Fruit fly (Drosophila melanogaster): Measurements from ENCODE around the gene CG7246.

CG7246 gene

DNA sequence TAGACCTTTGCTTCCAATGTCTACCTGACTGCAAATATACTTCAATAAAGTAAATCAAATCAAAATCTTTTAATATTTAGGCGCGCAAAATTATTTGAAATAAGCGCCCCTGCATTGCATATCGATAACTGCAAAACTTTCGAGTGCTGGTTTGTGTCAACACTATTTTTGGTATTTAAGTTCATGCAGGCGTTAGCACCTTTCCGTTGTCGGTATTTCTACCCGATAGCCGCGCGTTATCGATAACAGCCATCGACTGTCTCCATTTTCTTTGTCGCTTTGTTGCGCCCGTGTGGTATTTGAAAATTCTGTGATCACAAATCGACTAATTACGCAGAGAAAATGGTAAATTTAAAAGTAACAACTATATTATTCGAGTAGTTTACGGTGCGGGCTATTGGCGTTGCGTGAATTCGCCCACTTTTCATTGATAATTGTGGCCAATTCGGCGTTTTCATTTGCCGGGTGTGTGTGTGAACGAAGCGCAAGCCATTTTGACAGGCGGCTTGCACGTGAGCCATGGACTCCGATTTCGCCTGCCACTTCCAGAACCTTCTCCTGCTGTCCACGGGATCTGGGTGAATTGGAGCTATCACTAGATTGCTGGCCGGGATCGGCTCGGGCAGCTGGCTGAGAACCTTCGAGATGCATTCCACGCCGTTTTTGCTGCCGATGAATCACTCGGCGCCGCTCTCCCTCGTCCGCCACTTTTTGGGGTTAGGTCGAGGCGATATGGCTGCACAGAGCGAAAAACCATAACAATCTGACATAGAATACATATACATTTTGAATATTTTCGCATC is 8.6 kb upstream of the CG7246 start, which contains the start of gene CCT2 (continued):
- TF ChIP-seq HHEX (GFP tag; optimal IDR thresholded peaks at IDR 0.05) (no peak), Hr51 (GFP tag; optimal IDR thresholded peaks at IDR 0.05) (no peak), psq (GFP tag; optimal IDR thresholded peaks at IDR 0.05) (no peak), tx (GFP tag; optimal IDR thresholded peaks at IDR 0.05) (no peak), shn (GFP tag; optimal IDR thresholded peaks at IDR 0.05) (no peak), kay (GFP tag; optimal IDR thresholded peaks at IDR 0.05) (peak; percentile 67), CG11093 (GFP tag; IDR thresholded peaks at IDR 0.05) (no peak), Stat92E (GFP tag; optimal IDR thresholded peaks at IDR 0.05) (no peak), CG15514 (GFP tag; optimal IDR thresholded peaks at IDR 0.05) (peak; percentile 63), Blimp-1 (GFP tag; optimal IDR thresholded peaks at IDR 0.05) (no peak), CG6254 (GFP tag; optimal IDR thresholded peaks at IDR 0.05) (no peak), CG11504 (tag; optimal IDR thresholded peaks at IDR 0.05) (no peak), CG18011 (GFP tag; optimal IDR thresholded peaks at IDR 0.05) (no peak), sima (GFP tag; optimal IDR thresholded peaks at IDR 0.05) (no peak), pho (GFP tag; optimal IDR thresholded peaks at IDR 0.05) (no peak), lmd (GFP tag; IDR thresholded peaks at IDR 0.05) (no peak), CG7786 (GFP tag; optimal IDR thresholded peaks at IDR 0.05) (no peak), Xrp1 (GFP tag; IDR thresholded peaks at IDR 0.05) (no peak), HLH4C (GFP tag; IDR thresholded peaks at IDR 0.05; ENCODE audit: partially characterized antibody) (peak; percentile 76), disco-r (GFP tag; optimal IDR thresholded peaks at IDR 0.05) (no peak), CG10321 (GFP tag; IDR thresholded peaks at IDR 0.05) (no peak), CG3281 (GFP tag; optimal IDR thresholded peaks at IDR 0.05) (no peak), CG17912 (GFP tag; optimal IDR thresholded peaks at IDR 0.05) (no peak), CG12299 (tag; optimal IDR thresholded peaks at IDR 0.05) (no peak), ATbp (GFP tag; optimal IDR thresholded peaks at IDR 0.05) (no peak), D19A (tag; optimal IDR thresholded peaks at IDR 0.05) (no peak), Sin3A (optimal IDR thresholded peaks at IDR 0.05) (peak; percentile 26), gro (GFP tag; optimal IDR thresholded peaks at IDR 0.05) (no peak), caup (GFP tag; optimal IDR thresholded peaks at IDR 0.05; ENCODE audit: severe bottlenecking) (no peak), CG15601 (tag; optimal IDR thresholded peaks at IDR 0.05) (no peak), CG12236 (GFP tag; optimal IDR thresholded peaks at IDR 0.05) (no peak), CG9797 (GFP tag; optimal IDR thresholded peaks at IDR 0.05) (peak; percentile 94), Sry-β (GFP tag; optimal IDR thresholded peaks at IDR 0.05) (no peak), CG13424 (tag; optimal IDR thresholded peaks at IDR 0.05) (no peak), ara (GFP tag; IDR thresholded peaks at IDR 0.05) (no peak), kah (GFP tag; optimal IDR thresholded peaks at IDR 0.05) (no peak), Dek (tag; optimal IDR thresholded peaks at IDR 0.05) (no peak), Rx (GFP tag; IDR thresholded peaks at IDR 0.05) (no peak), CG32772 (GFP tag; IDR thresholded peaks at IDR 0.05) (no peak), B-H2 (GFP tag; optimal IDR thresholded peaks at IDR 0.05) (no peak), HLH54F (GFP tag; optimal IDR thresholded peaks at IDR 0.05) (no peak), PHDP (tag; optimal IDR thresholded peaks at IDR 0.05) (no peak), h (optimal IDR thresholded peaks at IDR 0.05) (no peak), CG15073 (GFP tag; optimal IDR thresholded peaks at IDR 0.05) (no peak), CG17361 (GFP tag; IDR thresholded peaks at IDR 0.05) (no peak), sc (optimal IDR thresholded peaks at IDR 0.05) (no peak), sc (GFP tag; optimal IDR thresholded peaks at IDR 0.05) (no peak), CG14667 (GFP tag; IDR thresholded peaks at IDR 0.05) (no peak), CG17829 (tag; optimal IDR thresholded peaks at IDR 0.05) (peak; percentile 27), CG9817 (tag; optimal IDR thresholded peaks at IDR 0.05) (no peak)
